Worm (Caenorhabditis elegans) whole organism, mixed stage, embryonic: ENCODE measurements around the gene gst-13.

Experiments used
- bed-3 ChIP-seq: fragments of 200-800 bp; sonication (Bioruptor generic); optimal IDR thresholded peaks from 3 replicates; lab custom pipeline; 2018; ENCODE audit warnings: mild to moderate bottlenecking, missing genetic modification characterization, moderate library complexity, missing compliant biosample characterization
- ceh-83 ChIP-seq: fragments of 200-800 bp; sonication (Bioruptor generic); optimal IDR thresholded peaks from 2 replicates; lab custom pipeline; 2018; ENCODE audit warnings: mild to moderate bottlenecking, missing genetic modification characterization, missing compliant biosample characterization
- ces-1 ChIP-seq: fragments of 150-350 bp; optimal IDR thresholded peaks from 2 replicates; lab custom pipeline; 2014; ENCODE audit warnings: missing biosample characterization, missing genetic modification reagents, missing genetic modification characterization
- cnd-1 ChIP-seq: fragments of 200-800 bp; sonication (Bioruptor generic); optimal IDR thresholded peaks from 2 replicates; lab custom pipeline; 2018; ENCODE audit warnings: mild to moderate bottlenecking, missing genetic modification characterization, missing compliant biosample characterization
- flh-1 ChIP-seq: fragments of 200-800 bp; sonication (Bioruptor generic); optimal IDR thresholded peaks from 2 replicates; lab custom pipeline; 2018; ENCODE audit warnings: mild to moderate bottlenecking, missing genetic modification characterization, moderate library complexity, missing compliant biosample characterization
- mep-1 ChIP-seq: fragments of 150-350 bp; optimal IDR thresholded peaks from 2 replicates; lab custom pipeline; 2017; ENCODE audit warnings: missing biosample characterization, missing genetic modification reagents, missing genetic modification characterization, inconsistent platforms
- sem-2 ChIP-seq: fragments of 200-800 bp; sonication (Bioruptor generic); optimal IDR thresholded peaks from 2 replicates; lab custom pipeline; 2018; ENCODE audit warnings: mild to moderate bottlenecking, missing genetic modification characterization, missing compliant biosample characterization

The gst-13 gene

ce11 chrII:9280846-9281245 lies 49.6 kb downstream of the gst-13 start:
- TF ChIP-seq mep-1 (tag; lab: Kevin White, UChicago) (no peak), cnd-1 (no peak), sem-2 (GFP tag; lab: Kevin White, UChicago) (no peak), bed-3 (GFP tag; lab: Kevin White, UChicago) (no peak), ceh-83 (GFP tag; lab: Kevin White, UChicago) (no peak), ces-1 (GFP tag; lab: Kevin White, UChicago) (no peak)
- TF ChIP-seq, all 35 proteins: peak for 0

DNA sequence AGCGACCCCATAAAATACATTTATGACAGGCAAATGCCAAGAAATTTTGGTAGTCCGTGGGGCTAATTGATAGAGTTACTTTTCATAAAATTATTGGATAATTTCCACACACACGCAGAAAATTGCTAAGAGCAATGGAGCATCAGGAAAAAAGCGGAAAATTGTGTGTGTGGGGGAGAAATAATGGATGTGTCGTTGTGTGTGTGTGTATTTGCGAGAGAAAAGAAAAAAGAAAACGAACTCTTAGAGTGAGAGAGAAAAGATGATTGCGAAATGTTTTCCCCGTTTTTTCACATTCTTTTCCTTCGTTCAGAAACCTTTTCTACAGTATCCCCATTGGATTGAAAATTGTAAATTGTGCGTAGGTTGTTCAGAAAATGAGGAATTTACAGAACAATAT lies 50.3 kb downstream of the gst-13 start:
- TF ChIP-seq ces-1 (GFP tag; lab: Kevin White, UChicago) (peak; percentile 44), flh-1 (GFP tag; lab: Kevin White, UChicago) (no peak)
- TF ChIP-seq, all 35 proteins: peak for 1
